Fruit fly (Drosophila melanogaster): ENCODE measurements around the gene Ms.

DNA sequence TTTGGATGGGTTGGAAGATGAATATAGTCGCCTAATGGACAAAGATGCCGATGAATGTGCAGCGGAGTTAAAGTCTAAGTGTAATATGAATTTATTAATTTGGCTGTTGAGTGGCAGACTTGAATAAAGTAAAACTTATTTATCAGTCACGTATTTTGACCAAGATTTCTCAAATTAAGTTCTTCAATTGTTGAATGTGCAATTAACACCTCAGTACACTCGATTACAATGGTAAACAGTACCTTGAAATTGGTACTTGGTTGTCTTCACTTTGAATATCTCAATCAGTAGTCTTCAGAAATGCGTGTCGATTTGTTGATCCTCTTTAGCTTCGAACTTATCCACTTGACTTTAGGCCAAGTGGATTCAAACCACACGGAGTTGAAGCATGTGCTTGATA is 27.9 kb downstream of the Ms start, which contains the start of gene CG13614:
- no peak for TF ChIP-seq Met (GFP tag; optimal IDR thresholded peaks at IDR 0.05)
- TF ChIP-seq CG6163 (GFP tag; IDR thresholded peaks at IDR 0.05), result no peak
- no peak for TF ChIP-seq CG31627 (GFP tag; optimal IDR thresholded peaks at IDR 0.05)
- no peak for TF ChIP-seq CG8319 (GFP tag; optimal IDR thresholded peaks at IDR 0.05)
- no peak for TF ChIP-seq cyc (GFP tag; optimal IDR thresholded peaks at IDR 0.05)
- no peak for TF ChIP-seq Sox14 (GFP tag; optimal IDR thresholded peaks at IDR 0.05)
- no peak for TF ChIP-seq fd59A (GFP tag; optimal IDR thresholded peaks at IDR 0.05)
- no peak for TF ChIP-seq Sox15 (GFP tag; optimal IDR thresholded peaks at IDR 0.05)
- TF ChIP-seq CG3032 (tag; optimal IDR thresholded peaks at IDR 0.05), result no peak

Data from whole organism, prepupa.